Fruit fly (Drosophila melanogaster): Measurements from ENCODE around the gene CG33995.

CG33995 gene

dm6 chr2L:5059645-5060254 is 16.7 kb downstream of the CG33995 start, which contains the start of gene Rpn11 (continued):
- TF ChIP-seq Elba2 (GFP tag; optimal IDR thresholded peaks at IDR 0.05) (peak; percentile 4), CHES-1-like (GFP tag; optimal IDR thresholded peaks at IDR 0.05) (peak; percentile 7), CG43689 (GFP tag; IDR thresholded peaks at IDR 0.05) (no peak), vnd (GFP tag; IDR thresholded peaks at IDR 0.05; ENCODE audit: partially characterized antibody) (no peak), hb (GFP tag; IDR thresholded peaks at IDR 0.05; ENCODE audit: partially characterized antibody) (no peak), CG18599 (GFP tag; optimal IDR thresholded peaks at IDR 0.05) (peak; percentile 67), CG10274 (GFP tag; optimal IDR thresholded peaks at IDR 0.05) (no peak), CG15011 (GFP tag; optimal IDR thresholded peaks at IDR 0.05) (peak; percentile 31), CG18619 (GFP tag; optimal IDR thresholded peaks at IDR 0.05) (peak; percentile 35), CG10959 (GFP tag; IDR thresholded peaks at IDR 0.05) (no peak), Chrac-16 (GFP tag; optimal IDR thresholded peaks at IDR 0.05) (peak; percentile 51), dmrt11E (tag; optimal IDR thresholded peaks at IDR 0.05) (peak; percentile 70), Myb (GFP tag; optimal IDR thresholded peaks at IDR 0.05) (no peak), CG7839 (tag; optimal IDR thresholded peaks at IDR 0.05) (peak; percentile 71), YL-1 (GFP tag; optimal IDR thresholded peaks at IDR 0.05) (peak; percentile 63), onecut (GFP tag; IDR thresholded peaks at IDR 0.05) (no peak), pros (GFP tag; optimal IDR thresholded peaks at IDR 0.05) (no peak), CG11504 (tag; optimal IDR thresholded peaks at IDR 0.05) (peak; percentile 73), MESR4 (GFP tag; optimal IDR thresholded peaks at IDR 0.05) (peak; percentile 87), gcm (GFP tag; optimal IDR thresholded peaks at IDR 0.05) (peak; percentile 36), CG7786 (GFP tag; optimal IDR thresholded peaks at IDR 0.05) (peak; percentile 29), CG15269 (tag; optimal IDR thresholded peaks at IDR 0.05) (peak; percentile 69), Nf-YA (GFP tag; IDR thresholded peaks at IDR 0.05) (no peak), B-H2 (GFP tag; optimal IDR thresholded peaks at IDR 0.05) (peak; percentile 59), knrl (GFP tag; IDR thresholded peaks at IDR 0.05; ENCODE audit: partially characterized antibody) (peak; percentile 39; the same call in 2 of the 3 replicates), CG13775 (GFP tag; optimal IDR thresholded peaks at IDR 0.05) (peak; percentile 79), CG10209 (GFP tag; optimal IDR thresholded peaks at IDR 0.05) (peak; percentile 58), Ptx1 (GFP tag; IDR thresholded peaks at IDR 0.05) (peak; percentile 58), CG11695 (GFP tag; IDR thresholded peaks at IDR 0.05) (no peak), Scr (GFP tag; IDR thresholded peaks at IDR 0.05; ENCODE audit: partially characterized antibody) (peak; percentile 66), fd3F (GFP tag; optimal IDR thresholded peaks at IDR 0.05) (peak; percentile 45), CG16815 (GFP tag; optimal IDR thresholded peaks at IDR 0.05) (peak; percentile 44), CG8359 (GFP tag; optimal IDR thresholded peaks at IDR 0.05; ENCODE audit: borderline replicate concordance) (peak; percentile 8), Doc3 (GFP tag; IDR thresholded peaks at IDR 0.05; ENCODE audit: partially characterized antibody) (0 out of 3 replicates have a peak, but pooled peaks have one; percentile 33), caup (GFP tag; optimal IDR thresholded peaks at IDR 0.05; ENCODE audit: severe bottlenecking) (peak; percentile 29), NK7.1 (GFP tag; optimal IDR thresholded peaks at IDR 0.05) (no peak), fu2 (GFP tag; optimal IDR thresholded peaks at IDR 0.05) (peak; percentile 16), sisA (GFP tag; IDR thresholded peaks at IDR 0.05) (peak; percentile 12; the same call in 1 of the 2 replicates), E2f1 (GFP tag; IDR thresholded peaks at IDR 0.05) (no peak), BEAF-32 (GFP tag; optimal IDR thresholded peaks at IDR 0.05) (peak; percentile 78), cwo (GFP tag; optimal IDR thresholded peaks at IDR 0.05) (peak; percentile 27), CG15696 (tag; optimal IDR thresholded peaks at IDR 0.05) (peak; percentile 66), ERR (GFP tag; optimal IDR thresholded peaks at IDR 0.05) (no peak), odd (GFP tag; optimal IDR thresholded peaks at IDR 0.05) (peak; percentile 0), CG8924 (tag; optimal IDR thresholded peaks at IDR 0.05) (peak; percentile 77), Lpt (GFP tag; optimal IDR thresholded peaks at IDR 0.05) (no peak), CG11456 (GFP tag; IDR thresholded peaks at IDR 0.05) (no peak; the same call in 2 of the 3 replicates), Dip2 (GFP tag; IDR thresholded peaks at IDR 0.05) (no peak)

Measured in whole organism, embryonic.